Fruit fly (Drosophila melanogaster) S2 (cell line): ENCODE measurements around the gene CG10064.
A peak's percentile ranks its signal among the peaks of the same experiment; 100 is the strongest.

Experiments
- CG8478 ChIP-seq: fragments of >200 bp; optimal IDR thresholded peaks from 2 replicates; lab custom pipeline; 2018
- CTCF ChIP-seq, 2 experiments: fragments of >200 bp; optimal IDR thresholded peaks; 2 replicates each; lab custom pipeline; 2018

DNA sequence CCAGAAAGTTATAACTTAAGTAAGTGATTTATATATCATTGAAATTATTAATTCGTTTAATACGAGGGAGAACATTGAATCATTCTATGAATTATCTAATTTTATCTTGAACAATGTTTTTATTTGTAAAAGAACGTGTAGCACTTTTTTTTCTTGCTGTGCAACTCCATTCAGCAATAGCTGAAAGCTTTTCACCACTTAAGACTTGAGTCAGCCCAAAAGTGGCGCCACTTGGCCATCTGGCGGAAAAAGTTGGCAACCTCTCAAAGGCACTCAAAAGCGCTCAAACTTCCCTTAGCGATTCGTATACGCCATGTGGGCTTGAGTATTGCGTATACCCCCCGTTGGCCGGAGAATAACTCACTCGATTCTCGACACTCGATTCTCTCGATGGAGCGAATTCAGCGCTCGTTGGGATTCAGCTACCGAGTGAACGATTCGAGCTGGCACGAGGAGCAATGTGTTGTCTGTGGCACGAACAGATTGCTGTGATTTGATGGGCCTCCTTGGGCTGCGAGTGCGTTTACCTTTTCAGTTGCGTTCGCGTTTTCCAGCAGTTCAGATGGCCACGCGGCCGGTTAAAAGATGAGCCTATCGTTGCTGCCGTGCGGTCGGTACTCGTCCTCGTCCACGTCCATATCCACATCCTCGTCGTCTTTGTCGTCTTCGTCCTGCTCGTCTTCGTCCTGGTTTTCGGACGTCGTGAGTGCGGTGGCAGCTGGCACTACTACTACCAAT is 46.0 kb upstream of the CG10064 start:
- peak; percentile 30 to 48 for TF ChIP-seq CTCF (optimal IDR thresholded peaks at IDR 0.05; lab: Kevin White, UChicago)
- no peak for TF ChIP-seq CG8478 (lab: Kevin White, UChicago)
